Worm (Caenorhabditis elegans) whole organism, early embryonic: ENCODE data around the gene dmsr-10.

Experiments
- B0310.2 ChIP-seq: sonication (generic microtip); optimal IDR thresholded peaks from 2 replicates; lab custom pipeline; 2016; ENCODE audit warnings: mild to moderate bottlenecking, missing genetic modification characterization, missing compliant biosample characterization
- F13C5.2 ChIP-seq: sonication (generic microtip); optimal IDR thresholded peaks from 2 replicates; lab custom pipeline; 2017; ENCODE audit warnings: mild to moderate bottlenecking, missing genetic modification characterization, inconsistent platforms, missing compliant biosample characterization
- aly-1 ChIP-seq: sonication (generic microtip); optimal IDR thresholded peaks from 2 replicates; lab custom pipeline; 2016; ENCODE audit warnings: missing genetic modification characterization, missing compliant biosample characterization
- ama-1 ChIP-seq: fragments of 150-350 bp; optimal IDR thresholded peaks from 2 replicates; lab custom pipeline; 2014
- ceh-13 ChIP-seq: fragments of 200-800 bp; sonication (Bioruptor generic); optimal IDR thresholded peaks from 2 replicates; lab custom pipeline; 2018; ENCODE audit warnings: mild to moderate bottlenecking, missing genetic modification characterization, missing compliant biosample characterization
- ceh-36 ChIP-seq: sonication (generic microtip); optimal IDR thresholded peaks from 2 replicates; lab custom pipeline; 2016; ENCODE audit warnings: missing genetic modification characterization, inconsistent platforms, missing compliant biosample characterization
- ets-7 ChIP-seq: sonication (generic microtip); optimal IDR thresholded peaks from 2 replicates; lab custom pipeline; 2016; ENCODE audit warnings: missing genotype, missing genetic modification characterization, missing compliant biosample characterization
- flt-1 ChIP-seq: fragments of 200-800 bp; sonication (Bioruptor generic); IDR thresholded peaks from 2 replicates; pipeline ENCODE4 v1.3.6; 2022; ENCODE audit warnings: missing genetic modification characterization, missing compliant biosample characterization
- hmbx-1 ChIP-seq: sonication (generic microtip); optimal IDR thresholded peaks from 2 replicates; lab custom pipeline; 2016; ENCODE audit warnings: mild to moderate bottlenecking, missing genetic modification characterization, missing compliant biosample characterization
- hmg-4 ChIP-seq: fragments of 200-800 bp; sonication (Bioruptor generic); optimal IDR thresholded peaks from 2 replicates; lab custom pipeline; 2018; ENCODE audit warnings: mild to moderate bottlenecking, missing genetic modification characterization, missing compliant biosample characterization
- hnd-1 ChIP-seq: sonication (generic microtip); optimal IDR thresholded peaks from 2 replicates; lab custom pipeline; 2016; ENCODE audit warnings: missing genetic modification characterization, missing compliant biosample characterization
- pes-1 ChIP-seq: fragments of 200-800 bp; sonication (Bioruptor generic); IDR thresholded peaks from 2 replicates; pipeline ENCODE4 v1.3.6; 2022; ENCODE audit warnings: missing genetic modification reagents, missing genetic modification characterization, missing compliant biosample characterization
- scrt-1 ChIP-seq: fragments of 200-800 bp; sonication (Bioruptor generic); IDR thresholded peaks from 2 replicates; pipeline ENCODE4 v1.3.6; 2022; ENCODE audit warnings: missing genetic modification characterization, missing compliant biosample characterization
- sea-1 ChIP-seq: fragments of 200-800 bp; sonication (Bioruptor generic); conservative IDR thresholded peaks from 2 replicates; pipeline ENCODE4 v1.3.6; 2022; ENCODE audit warnings: missing genetic modification characterization, missing compliant biosample characterization
- tbx-11 ChIP-seq: fragments of 200-800 bp; sonication (Bioruptor generic); IDR thresholded peaks from 2 replicates; pipeline ENCODE4 v1.3.6; 2022; ENCODE audit warnings: missing genetic modification characterization, missing compliant biosample characterization
- tbx-37 ChIP-seq: fragments of 200-800 bp; sonication (Bioruptor generic); conservative IDR thresholded peaks from 2 replicates; pipeline ENCODE4 v1.3.6; 2022; ENCODE audit warnings: missing genetic modification reagents, missing genetic modification characterization, missing compliant biosample characterization
- tra-4 ChIP-seq: sonication (generic microtip); optimal IDR thresholded peaks from 2 replicates; lab custom pipeline; 2017; ENCODE audit warnings: missing genetic modification characterization, missing compliant biosample characterization

dmsr-10 gene

ce11 chrV:6768452-6768929 lies 33.3 kb downstream of the dmsr-10 start, which contains the start of the genes T25F10.1 and clik-1:
T25F10.1 (plus strand) TSS chrV:6768502.
clik-1 (minus strand) TSS chrV:6768732.
- TF ChIP-seq hmg-4 (no peak), ama-1 (no peak), aly-1 (tag; lab: Kevin White, UChicago) (no peak), ceh-13 (GFP tag; lab: Kevin White, UChicago) (no peak), ceh-36 (tag; lab: Kevin White, UChicago) (no peak)

ce11 chrV:6767576-6767975 lies 34.2 kb downstream of the dmsr-10 start:
- TF ChIP-seq hmbx-1 (tag; lab: Kevin White, UChicago) (no peak), ets-7 (tag; lab: Kevin White, UChicago) (no peak), scrt-1 (GFP tag; lab: Robert Waterston, UW) (no peak), F13C5.2 (tag; lab: Kevin White, UChicago) (no peak), ama-1 (no peak), hnd-1 (tag; lab: Kevin White, UChicago) (no peak), tbx-37 (no peak), ceh-36 (tag; lab: Kevin White, UChicago) (no peak), ceh-13 (GFP tag; lab: Kevin White, UChicago) (no peak), tra-4 (tag; lab: Kevin White, UChicago) (no peak), aly-1 (tag; lab: Kevin White, UChicago) (no peak), pes-1 (no peak), flt-1 (no peak), hmg-4 (no peak), tbx-11 (GFP tag; lab: Robert Waterston, UW) (no peak), B0310.2 (tag; lab: Kevin White, UChicago) (no peak)

ce11 chrV:6764972-6765371 lies 36.8 kb downstream of the dmsr-10 start, which contains the start of gene bbs-8:
bbs-8 (minus strand) TSS chrV:6765072.
- TF ChIP-seq hmbx-1 (tag; lab: Kevin White, UChicago) (no peak), hmg-4 (no peak), ceh-13 (GFP tag; lab: Kevin White, UChicago) (no peak), tbx-11 (GFP tag; lab: Robert Waterston, UW) (no peak)

ce11 chrV:6762361-6762760 lies 39.4 kb downstream of the dmsr-10 start, which contains the start of gene T25F10.4:
T25F10.4 (minus strand) TSS chrV:6762461.
- no peak for TF ChIP-seq B0310.2 (tag; lab: Kevin White, UChicago)
- no peak for TF ChIP-seq hnd-1 (tag; lab: Kevin White, UChicago)
- no peak for TF ChIP-seq tra-4 (tag; lab: Kevin White, UChicago)
- TF ChIP-seq F13C5.2 (tag; lab: Kevin White, UChicago), result no peak
- no peak for TF ChIP-seq tbx-37

- no peak for TF ChIP-seq scrt-1 (GFP tag; lab: Robert Waterston, UW)
- TF ChIP-seq hmg-4, result no peak
- no peak for TF ChIP-seq hnd-1 (tag; lab: Kevin White, UChicago)
- TF ChIP-seq flt-1, result no peak
- no peak for TF ChIP-seq ceh-13 (GFP tag; lab: Kevin White, UChicago)
- TF ChIP-seq B0310.2 (tag; lab: Kevin White, UChicago), result no peak
- no peak for TF ChIP-seq aly-1 (tag; lab: Kevin White, UChicago)
These were observed 43.7 kb downstream of the dmsr-10 start, which contains the start of gene dbl-1 for ce11 chrV:6758017-6758416. dbl-1 (plus strand) TSS chrV:6758135.

ce11 chrV:6753257-6753656 lies 48.5 kb downstream of the dmsr-10 start:
- no peak for TF ChIP-seq scrt-1 (GFP tag; lab: Robert Waterston, UW)
- TF ChIP-seq ama-1, result no peak
- no peak for TF ChIP-seq tbx-37
- TF ChIP-seq aly-1 (tag; lab: Kevin White, UChicago), result no peak
- TF ChIP-seq flt-1, result no peak
- TF ChIP-seq tra-4 (tag; lab: Kevin White, UChicago), result no peak
- no peak for TF ChIP-seq F13C5.2 (tag; lab: Kevin White, UChicago)
- no peak for TF ChIP-seq sea-1 (GFP tag; lab: Robert Waterston, UW)
- TF ChIP-seq pes-1, result no peak
- no peak for TF ChIP-seq ets-7 (tag; lab: Kevin White, UChicago)
- TF ChIP-seq hmg-4, result no peak
- no peak for TF ChIP-seq ceh-13 (GFP tag; lab: Kevin White, UChicago)
- no peak for TF ChIP-seq hnd-1 (tag; lab: Kevin White, UChicago)

ce11 chrV:6751493-6752100 lies 50.2 kb downstream of the dmsr-10 start:
- TF ChIP-seq ceh-36 (tag; lab: Kevin White, UChicago), result no peak
- no peak for TF ChIP-seq sea-1 (GFP tag; lab: Robert Waterston, UW)
- TF ChIP-seq aly-1 (tag; lab: Kevin White, UChicago), result no peak
- no peak for TF ChIP-seq F13C5.2 (tag; lab: Kevin White, UChicago)
- TF ChIP-seq flt-1, result no peak
- TF ChIP-seq ama-1, result no peak
- TF ChIP-seq hmg-4, result no peak
- no peak for TF ChIP-seq tra-4 (tag; lab: Kevin White, UChicago)
- TF ChIP-seq tbx-11 (GFP tag; lab: Robert Waterston, UW), result no peak
- no peak for TF ChIP-seq scrt-1 (GFP tag; lab: Robert Waterston, UW)
- no peak for TF ChIP-seq hmbx-1 (tag; lab: Kevin White, UChicago)
- no peak for TF ChIP-seq B0310.2 (tag; lab: Kevin White, UChicago)
- TF ChIP-seq pes-1, result no peak
- TF ChIP-seq ceh-13 (GFP tag; lab: Kevin White, UChicago), result no peak
- no peak for TF ChIP-seq tbx-37
- TF ChIP-seq hnd-1 (tag; lab: Kevin White, UChicago), result no peak
- no peak for TF ChIP-seq ets-7 (tag; lab: Kevin White, UChicago)
